Worm (Caenorhabditis elegans) whole organism, dauer: Measurements from ENCODE around the gene srh-131.

Experiments
- unc-62 ChIP-seq: sonication (generic microtip); optimal IDR thresholded peaks from 2 replicates; lab custom pipeline; 2017; ENCODE audit warnings: missing biosample characterization, missing genetic modification reagents, missing genetic modification characterization

Gene srh-131

ce11 chrV:17005189-17005588 is at the start of gene srh-131:
Gene srh-131 (plus strand): TSS chrV:17005489.
- no peak for TF ChIP-seq unc-62 (GFP tag; lab: Kevin White, UChicago)

ce11 chrV:16956229-16956628 is 49.1 kb upstream of the srh-131 start, which contains the start of gene clec-239:
Gene clec-239 (plus strand): TSS chrV:16956529.
- TF ChIP-seq unc-62 (GFP tag; lab: Kevin White, UChicago): no peak

- no peak for TF ChIP-seq unc-62 (GFP tag; lab: Kevin White, UChicago)
These were observed 46.3 kb upstream of the srh-131 start for ce11 chrV:16958975-16959374.

DNA sequence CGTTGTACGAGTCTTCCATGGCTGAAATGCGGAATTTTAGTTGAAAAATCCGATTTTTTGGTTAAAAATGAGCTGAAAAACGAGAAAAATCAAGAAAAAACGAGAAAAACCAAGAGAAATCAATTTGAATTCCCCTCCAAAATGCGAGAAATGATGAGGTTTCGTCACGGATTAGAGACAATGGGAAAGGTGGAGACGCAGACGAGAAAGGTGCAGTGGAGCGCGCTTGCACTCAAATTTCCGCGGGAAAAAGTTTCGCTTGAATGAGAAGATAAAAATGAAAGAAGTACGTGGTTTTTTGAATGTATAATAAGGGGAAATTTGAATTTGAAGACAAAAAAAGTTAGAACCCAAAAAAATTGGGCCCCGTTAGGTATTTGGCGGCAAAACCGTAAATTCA is 39.6 kb upstream of the srh-131 start, which contains the start of gene efl-1:
Gene efl-1 (minus strand): TSS at position 21 of the 400 bp plus-strand sequence.
- TF ChIP-seq unc-62 (GFP tag; lab: Kevin White, UChicago): no peak

- TF ChIP-seq unc-62 (GFP tag; lab: Kevin White, UChicago): no peak
These were observed 38.7 kb upstream of the srh-131 start, which contains the start of gene fbxa-90 for ce11 chrV:16966636-16967035. Gene fbxa-90 (plus strand): TSS chrV:16966814.

- TF ChIP-seq unc-62 (GFP tag; lab: Kevin White, UChicago): no peak
These were observed 33.2 kb upstream of the srh-131 start, which contains the start of gene srh-119 for ce11 chrV:16972134-16972533. Gene srh-119 (plus strand): TSS chrV:16972434.

ce11 chrV:16973338-16973737 is 32.0 kb upstream of the srh-131 start:
- TF ChIP-seq unc-62 (GFP tag; lab: Kevin White, UChicago): no peak

DNA sequence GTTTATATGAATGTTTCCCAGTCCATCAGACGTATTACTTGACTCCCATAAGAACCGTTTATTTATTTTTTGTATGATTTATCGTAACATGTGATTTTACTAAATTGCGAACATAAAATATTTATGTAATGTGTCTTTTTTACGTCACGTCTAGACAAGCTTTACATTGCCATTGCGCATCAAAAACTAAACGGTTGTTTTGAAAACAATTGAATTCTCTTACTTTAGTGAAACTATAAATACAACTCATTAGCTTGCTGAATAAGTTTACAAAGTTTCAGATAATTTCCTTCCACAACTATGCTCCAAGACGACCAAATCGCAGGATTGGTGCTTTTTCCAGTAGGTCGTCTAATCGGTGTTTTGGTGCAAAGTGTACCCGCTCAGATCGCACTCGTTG is 30.4 kb upstream of the srh-131 start, which contains the start of gene srx-54:
Gene srx-54 (plus strand): TSS at position 301 of the 400 bp plus-strand sequence.
- no peak for TF ChIP-seq unc-62 (GFP tag; lab: Kevin White, UChicago)

ce11 chrV:16980368-16980767 is 24.9 kb upstream of the srh-131 start, which contains the start of gene srz-54:
Gene srz-54 (plus strand): TSS chrV:16980668.
- no peak for TF ChIP-seq unc-62 (GFP tag; lab: Kevin White, UChicago)

DNA sequence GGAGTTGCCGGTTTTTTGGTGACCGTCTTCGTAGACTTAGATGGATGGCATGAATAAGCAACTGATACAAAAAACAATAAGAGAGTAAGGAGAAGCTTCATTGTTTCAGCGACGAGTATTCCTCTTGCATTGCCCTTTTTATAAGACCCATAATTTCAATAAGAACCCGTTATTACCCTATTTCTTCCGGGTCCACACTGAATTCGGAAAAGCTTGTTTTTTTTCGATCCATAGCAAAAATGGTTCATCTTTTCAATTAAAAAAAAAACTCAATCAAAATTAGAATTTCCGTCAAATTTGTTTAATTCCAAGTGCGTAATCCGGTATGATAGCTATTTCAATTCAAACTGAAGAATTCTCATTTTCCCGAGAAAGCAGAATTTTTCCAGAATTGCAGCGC is 18.3 kb upstream of the srh-131 start, which contains the start of gene Y102A5C.40:
Gene Y102A5C.40 (minus strand): TSS at position 101 of the 400 bp plus-strand sequence.
- no peak for TF ChIP-seq unc-62 (GFP tag; lab: Kevin White, UChicago)

ce11 chrV:16987783-16988182 is 17.5 kb upstream of the srh-131 start:
- TF ChIP-seq unc-62 (GFP tag; lab: Kevin White, UChicago): no peak

DNA sequence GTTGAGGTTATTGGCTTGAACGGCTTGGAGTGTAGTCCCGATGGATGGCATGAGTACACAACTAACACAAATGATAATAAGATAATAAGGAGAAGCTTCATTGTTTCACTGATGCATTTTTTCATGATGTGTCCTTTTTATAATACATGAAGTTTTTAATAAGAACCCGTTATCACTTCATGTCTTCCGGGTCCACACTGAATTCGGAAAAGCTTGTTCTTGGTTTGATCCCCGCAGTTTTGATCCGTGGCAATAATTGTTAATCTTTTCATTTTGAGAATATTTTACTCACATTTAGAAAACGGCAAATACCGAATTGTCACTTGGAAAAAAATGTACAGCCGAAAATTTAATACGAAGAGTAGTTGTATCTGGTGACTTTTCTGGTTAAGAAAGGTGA is 16.7 kb upstream of the srh-131 start, which contains the start of gene Y102A5C.27:
Gene Y102A5C.27 (minus strand): TSS at position 101 of the 400 bp plus-strand sequence.
- no peak for TF ChIP-seq unc-62 (GFP tag; lab: Kevin White, UChicago)

- no peak for TF ChIP-seq unc-62 (GFP tag; lab: Kevin White, UChicago)
These were observed 13.6 kb upstream of the srh-131 start, which contains the start of gene srz-95 for ce11 chrV:16991734-16992133. Gene srz-95 (plus strand): TSS chrV:16992034.

ce11 chrV:16992383-16992782 is 12.9 kb upstream of the srh-131 start:
- TF ChIP-seq unc-62 (GFP tag; lab: Kevin White, UChicago): no peak

ce11 chrV:17000204-17000603 is 5.1 kb upstream of the srh-131 start, which contains the start of gene str-217:
Gene str-217 (minus strand): TSS chrV:17000304.
- TF ChIP-seq unc-62 (GFP tag; lab: Kevin White, UChicago): no peak

DNA sequence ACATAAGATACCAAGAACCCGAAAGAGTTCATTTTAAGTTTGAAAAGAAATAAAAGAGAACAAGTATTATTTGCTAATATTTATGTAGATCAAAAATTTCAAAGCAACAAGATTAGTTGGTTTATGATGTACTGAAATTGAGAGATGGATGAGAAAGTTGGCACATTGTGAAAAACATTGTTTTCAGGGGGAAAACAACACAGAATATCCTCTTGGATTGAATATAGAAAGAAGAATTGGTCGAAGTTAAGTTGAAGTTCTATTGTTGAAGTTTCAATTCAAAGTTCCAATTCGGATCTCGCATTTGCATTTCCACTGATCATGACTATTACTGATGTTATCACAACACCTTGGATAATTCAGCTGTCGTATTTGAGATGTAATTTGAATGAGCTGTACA is 4.7 kb upstream of the srh-131 start:
- no peak for TF ChIP-seq unc-62 (GFP tag; lab: Kevin White, UChicago)

- TF ChIP-seq unc-62 (GFP tag; lab: Kevin White, UChicago): no peak
These were observed 4.1 kb upstream of the srh-131 start, which contains the start of gene sri-9 for ce11 chrV:17001167-17001566. Gene sri-9 (plus strand): TSS chrV:17001467.
